Fruit fly (Drosophila melanogaster) whole organism, embryonic: ENCODE measurements around the gene ng4.

ENCODE experiments used
- CG12659 ChIP-seq: fragments of 200-800 bp; sonication (Bioruptor generic); optimal IDR thresholded peaks from 3 replicates; lab custom pipeline; 2017; ENCODE audit warnings: mild to moderate bottlenecking, missing biosample characterization, missing genetic modification reagents, missing genetic modification characterization
- CG13287 ChIP-seq: fragments of 200-800 bp; sonication (Bioruptor generic); IDR thresholded peaks from 2 replicates; pipeline ENCODE4 v1.3.6; 2022; ENCODE audit warnings: missing biosample characterization, missing genetic modification characterization; ENCODE audit not compliant: partially characterized antibody
- CG6654 ChIP-seq: fragments of 200-800 bp; sonication (Bioruptor generic); optimal IDR thresholded peaks from 2 replicates; lab custom pipeline; 2017; ENCODE audit warnings: missing biosample characterization, mild to moderate bottlenecking, missing genetic modification characterization
- Hr78 ChIP-seq, 2 experiments: fragments of 200-800 bp in 1 of 2; fragments of >200 bp in 1 of 2; sonication (Bioruptor generic) in 1 of 2; optimal IDR thresholded peaks; 2 replicates each; lab custom pipeline; 2017 to 2019; ENCODE audit warnings: missing biosample characterization in 2 of 2, missing genetic modification characterization in 2 of 2, mild to moderate bottlenecking in 1 of 2, moderate library complexity in 1 of 2
- danr ChIP-seq: fragments of 200-800 bp; sonication (Bioruptor generic); IDR thresholded peaks from 2 replicates; pipeline ENCODE4 v1.3.6; 2022; ENCODE audit warnings: missing biosample characterization, missing genetic modification characterization
- h ChIP-seq: fragments of >200 bp; optimal IDR thresholded peaks from 2 replicates; lab custom pipeline; 2017
- peb ChIP-seq: fragments of 200-800 bp; sonication (Bioruptor generic); IDR thresholded peaks from 2 replicates; pipeline ENCODE4 v1.3.6; 2022; ENCODE audit warnings: missing biosample characterization, missing genetic modification characterization

- TF ChIP-seq danr (GFP tag; lab: Robert Waterston, UW) (no peak), CG6654 (GFP tag; lab: Kevin White, UChicago) (no peak), Hr78 (GFP tag; optimal IDR thresholded peaks at IDR 0.05; lab: Kevin White, UChicago) (no peak), CG12659 (no peak), CG13287 (GFP tag; lab: Robert Waterston, UW) (no peak), peb (no peak), h (no peak)
Measured at dm6 chrX:3236586-3236985, 7.4 kb downstream of the ng4 start, which contains the start of gene CG14265.
